Worm (Caenorhabditis elegans): ENCODE data around the gene H41C03.3.

ce11 chrII:5873564-5874070, 28.0 kb downstream of the H41C03.3 start, which contains the start of gene tex-2:
- no peak for TF ChIP-seq med-1 (GFP tag; optimal IDR thresholded peaks at IDR 0.05; ENCODE audit: insufficient read depth)
- TF ChIP-seq ztf-29 (GFP tag; IDR thresholded peaks at IDR 0.05), result no peak
- 0 out of 2 replicates have a peak, but pooled peaks have one; percentile 39 for TF ChIP-seq ztf-23 (GFP tag; IDR thresholded peaks at IDR 0.05)
- TF ChIP-seq cog-1 (tag; optimal IDR thresholded peaks at IDR 0.05), result no peak
- no peak for TF ChIP-seq klf-2 (GFP tag; conservative IDR thresholded peaks at IDR 0.05)
- no peak for TF ChIP-seq T22C8.4 (GFP tag; IDR thresholded peaks at IDR 0.05)

Data from whole organism, midembryonic.